Fruit fly (Drosophila melanogaster) S2 (cell line): ENCODE data around the gene Rab11.

Source experiments
- CG8478 ChIP-seq: fragments of >200 bp; optimal IDR thresholded peaks from 2 replicates; lab custom pipeline; 2018
- CTCF ChIP-seq, 2 experiments: fragments of >200 bp; optimal IDR thresholded peaks; 2 replicates each; lab custom pipeline; 2018

DNA sequence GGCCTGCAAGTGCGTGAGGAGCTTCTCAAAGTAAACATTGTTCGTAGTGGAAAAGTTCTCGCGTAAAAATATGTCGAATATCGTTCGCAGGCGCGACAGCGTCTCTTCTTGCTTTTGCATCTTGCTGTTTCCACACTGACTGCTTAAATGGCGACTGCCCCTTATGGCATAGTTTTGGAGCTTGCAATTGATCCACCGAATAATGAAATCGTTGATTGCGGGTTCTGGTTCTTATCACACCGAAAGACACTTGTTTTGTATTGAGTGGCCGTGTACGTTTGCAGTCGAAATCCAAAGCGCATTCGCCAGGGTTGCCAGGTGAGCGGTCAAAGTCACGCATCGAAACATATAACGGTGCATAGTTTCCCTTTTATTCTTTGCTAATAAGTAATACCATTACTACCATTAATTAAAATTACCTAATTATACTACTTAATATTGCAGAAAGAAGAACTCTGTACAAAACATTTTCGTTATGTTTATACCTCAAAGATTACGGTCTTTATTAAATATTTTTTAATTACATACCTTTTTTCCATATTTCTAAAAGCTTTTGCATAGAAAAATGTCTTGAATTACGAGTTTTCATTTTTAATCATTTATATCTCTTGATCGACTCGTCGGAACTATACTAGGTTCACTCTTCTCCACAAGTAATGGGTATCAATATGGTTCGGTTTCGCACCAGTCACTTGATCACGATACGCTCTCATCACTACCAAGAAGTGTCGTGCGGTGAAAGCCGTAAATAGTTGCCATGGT is 9.6 kb upstream of the Rab11 start, which contains the start of the genes CG7044 and Tbc1d22:
- no peak for TF ChIP-seq CTCF (optimal IDR thresholded peaks at IDR 0.05; lab: Kevin White, UChicago)
- TF ChIP-seq CG8478 (lab: Kevin White, UChicago): no peak
